Worm (Caenorhabditis elegans): ENCODE results near the gene T25D3.3.
A peak's percentile ranks its signal among the peaks of the same experiment; 100 is the strongest.

Gene T25D3.3

ce11 chrII:128929-129328, 23.5 kb upstream of the T25D3.3 start, which contains the start of gene srd-3:
Gene srd-3, minus strand, starts transcription at chrII:129029.
- TF ChIP-seq tbx-8 (GFP tag; optimal IDR thresholded peaks at IDR 0.05), result no peak
- TF ChIP-seq nhr-237 (tag; optimal IDR thresholded peaks at IDR 0.05), result no peak
- no peak for TF ChIP-seq ztf-11 (tag; optimal IDR thresholded peaks at IDR 0.05)
- TF ChIP-seq ceh-39 (tag; optimal IDR thresholded peaks at IDR 0.05), result no peak
- no peak for TF ChIP-seq ces-1 (GFP tag; optimal IDR thresholded peaks at IDR 0.05)
- no peak for TF ChIP-seq elt-1 (tag; optimal IDR thresholded peaks at IDR 0.05; ENCODE audit: borderline replicate concordance, insufficient read depth)
- no peak for TF ChIP-seq blmp-1 (tag; optimal IDR thresholded peaks at IDR 0.05)
- no peak for TF ChIP-seq mls-2 (tag; optimal IDR thresholded peaks at IDR 0.05)
- no peak for TF ChIP-seq mep-1 (tag; optimal IDR thresholded peaks at IDR 0.05)
- TF ChIP-seq flh-1 (GFP tag; optimal IDR thresholded peaks at IDR 0.05), result no peak
- no peak for TF ChIP-seq hlh-1 (tag; optimal IDR thresholded peaks at IDR 0.05)
- TF ChIP-seq ceh-83 (GFP tag; optimal IDR thresholded peaks at IDR 0.05), result no peak

- no peak for TF ChIP-seq ham-2 (GFP tag; optimal IDR thresholded peaks at IDR 0.05)
- TF ChIP-seq cnd-1 (tag; optimal IDR thresholded peaks at IDR 0.05), result no peak
- no peak for TF ChIP-seq hlh-1 (tag; optimal IDR thresholded peaks at IDR 0.05)
- TF ChIP-seq nhr-2 (tag; optimal IDR thresholded peaks at IDR 0.05), result no peak
- TF ChIP-seq lin-32 (GFP tag; optimal IDR thresholded peaks at IDR 0.05), result no peak
- no peak for TF ChIP-seq unc-120 (tag; optimal IDR thresholded peaks at IDR 0.05; ENCODE audit: poor library complexity, severe bottlenecking)
- no peak for TF ChIP-seq mep-1 (tag; optimal IDR thresholded peaks at IDR 0.05)
- TF ChIP-seq blmp-1 (tag; optimal IDR thresholded peaks at IDR 0.05), result no peak
Observed at ce11 chrII:129770-130169, 22.6 kb upstream of the T25D3.3 start.

- TF ChIP-seq sem-2 (GFP tag; optimal IDR thresholded peaks at IDR 0.05), result no peak
- TF ChIP-seq drap-1 (GFP tag; optimal IDR thresholded peaks at IDR 0.05), result no peak
- TF ChIP-seq pha-4 (tag; optimal IDR thresholded peaks at IDR 0.05), result no peak
- peak; percentile 83 for TF ChIP-seq mab-5 (tag; optimal IDR thresholded peaks at IDR 0.05)
- no peak for TF ChIP-seq flh-1 (GFP tag; optimal IDR thresholded peaks at IDR 0.05)
- no peak for TF ChIP-seq sptf-1 (tag; optimal IDR thresholded peaks at IDR 0.05)
- no peak for TF ChIP-seq nhr-237 (tag; optimal IDR thresholded peaks at IDR 0.05)
- no peak for TF ChIP-seq zip-8 (tag; optimal IDR thresholded peaks at IDR 0.05)
- no peak for TF ChIP-seq ces-1 (GFP tag; optimal IDR thresholded peaks at IDR 0.05)
- no peak for TF ChIP-seq nhr-28 (tag; optimal IDR thresholded peaks at IDR 0.05)
- TF ChIP-seq lsy-2 (tag; optimal IDR thresholded peaks at IDR 0.05), result no peak
- peak; percentile 88 for TF ChIP-seq unc-62 (GFP tag; optimal IDR thresholded peaks at IDR 0.05)
- no peak for TF ChIP-seq ceh-39 (tag; optimal IDR thresholded peaks at IDR 0.05)
- TF ChIP-seq hlh-1 (tag; optimal IDR thresholded peaks at IDR 0.05), result peak; percentile 29
- no peak for TF ChIP-seq elt-1 (tag; optimal IDR thresholded peaks at IDR 0.05; ENCODE audit: borderline replicate concordance, insufficient read depth)
Observed at ce11 chrII:133548-134275, 18.7 kb upstream of the T25D3.3 start, which contains the start of gene cwn-1. Gene cwn-1, minus strand, starts transcription at chrII:133598.

ce11 chrII:135166-135565, 17.2 kb upstream of the T25D3.3 start, which contains the start of gene K10B4.1:
Gene K10B4.1, plus strand, starts transcription at chrII:135466.
- no peak for TF ChIP-seq blmp-1 (tag; optimal IDR thresholded peaks at IDR 0.05)
- TF ChIP-seq nhr-28 (tag; optimal IDR thresholded peaks at IDR 0.05), result no peak
- no peak for TF ChIP-seq mls-2 (tag; optimal IDR thresholded peaks at IDR 0.05)
- no peak for TF ChIP-seq nhr-237 (tag; optimal IDR thresholded peaks at IDR 0.05)
- no peak for TF ChIP-seq lin-13 (tag; optimal IDR thresholded peaks at IDR 0.05)
- no peak for TF ChIP-seq hlh-1 (tag; optimal IDR thresholded peaks at IDR 0.05)
- no peak for TF ChIP-seq mep-1 (tag; optimal IDR thresholded peaks at IDR 0.05)
- TF ChIP-seq lsy-2 (tag; optimal IDR thresholded peaks at IDR 0.05), result no peak
- no peak for TF ChIP-seq nhr-12 (tag; optimal IDR thresholded peaks at IDR 0.05)
- TF ChIP-seq ceh-43 (GFP tag; optimal IDR thresholded peaks at IDR 0.05), result no peak
- TF ChIP-seq nhr-76 (tag; optimal IDR thresholded peaks at IDR 0.05), result no peak
- TF ChIP-seq mab-5 (tag; optimal IDR thresholded peaks at IDR 0.05), result no peak
- no peak for TF ChIP-seq unc-62 (GFP tag; optimal IDR thresholded peaks at IDR 0.05)
- TF ChIP-seq zip-8 (tag; optimal IDR thresholded peaks at IDR 0.05), result no peak
- TF ChIP-seq unc-120 (tag; optimal IDR thresholded peaks at IDR 0.05; ENCODE audit: poor library complexity, severe bottlenecking), result no peak

ce11 chrII:146933-147332, 5.5 kb upstream of the T25D3.3 start, which contains the start of gene T25D3.4:
Gene T25D3.4, plus strand, starts transcription at chrII:147233.
- no peak for TF ChIP-seq drap-1 (GFP tag; optimal IDR thresholded peaks at IDR 0.05)
- no peak for TF ChIP-seq nhr-2 (tag; optimal IDR thresholded peaks at IDR 0.05)
- TF ChIP-seq snpc-4 (tag; optimal IDR thresholded peaks at IDR 0.05), result no peak
- no peak for TF ChIP-seq mab-5 (tag; optimal IDR thresholded peaks at IDR 0.05)
- TF ChIP-seq cnd-1 (tag; optimal IDR thresholded peaks at IDR 0.05), result no peak
- no peak for TF ChIP-seq ztf-11 (tag; optimal IDR thresholded peaks at IDR 0.05)
- no peak for TF ChIP-seq elt-3 (tag; optimal IDR thresholded peaks at IDR 0.05)
- no peak for TF ChIP-seq nhr-28 (tag; optimal IDR thresholded peaks at IDR 0.05)
- TF ChIP-seq zip-8 (tag; optimal IDR thresholded peaks at IDR 0.05), result no peak
- TF ChIP-seq nhr-12 (tag; optimal IDR thresholded peaks at IDR 0.05), result no peak
- TF ChIP-seq unc-39 (tag; optimal IDR thresholded peaks at IDR 0.05), result no peak
- no peak for TF ChIP-seq lin-32 (GFP tag; optimal IDR thresholded peaks at IDR 0.05)
- no peak for TF ChIP-seq sptf-1 (tag; optimal IDR thresholded peaks at IDR 0.05)
- no peak for TF ChIP-seq flh-1 (GFP tag; optimal IDR thresholded peaks at IDR 0.05)
- TF ChIP-seq tbx-8 (GFP tag; optimal IDR thresholded peaks at IDR 0.05), result no peak
- no peak for TF ChIP-seq blmp-1 (tag; optimal IDR thresholded peaks at IDR 0.05)
- TF ChIP-seq unc-120 (tag; optimal IDR thresholded peaks at IDR 0.05; ENCODE audit: poor library complexity, severe bottlenecking), result no peak
- no peak for TF ChIP-seq elt-1 (tag; optimal IDR thresholded peaks at IDR 0.05; ENCODE audit: borderline replicate concordance, insufficient read depth)
- no peak for TF ChIP-seq mep-1 (tag; optimal IDR thresholded peaks at IDR 0.05)
- no peak for TF ChIP-seq ceh-43 (GFP tag; optimal IDR thresholded peaks at IDR 0.05)

Data from whole organism, mixed stage, embryonic.